Worm (Caenorhabditis elegans) whole organism, L2 larva: ENCODE data around the gene gpcp-2.

Experiments
- R02D3.7 ChIP-seq: fragments of 150-350 bp; optimal IDR thresholded peaks from 2 replicates; lab custom pipeline; 2014; ENCODE audit warnings: missing biosample characterization, missing genetic modification characterization
- ama-1 ChIP-seq: fragments of 150-350 bp; optimal IDR thresholded peaks from 2 replicates; lab custom pipeline; 2018; ENCODE audit warnings: inconsistent platforms
- ceh-16 ChIP-seq: fragments of 150-350 bp; optimal IDR thresholded peaks from 2 replicates; lab custom pipeline; 2014; ENCODE audit warnings: missing biosample characterization, missing genetic modification characterization
- nhr-6 ChIP-seq: fragments of 150-350 bp; optimal IDR thresholded peaks from 2 replicates; lab custom pipeline; 2014; ENCODE audit warnings: missing biosample characterization, missing genetic modification characterization

DNA sequence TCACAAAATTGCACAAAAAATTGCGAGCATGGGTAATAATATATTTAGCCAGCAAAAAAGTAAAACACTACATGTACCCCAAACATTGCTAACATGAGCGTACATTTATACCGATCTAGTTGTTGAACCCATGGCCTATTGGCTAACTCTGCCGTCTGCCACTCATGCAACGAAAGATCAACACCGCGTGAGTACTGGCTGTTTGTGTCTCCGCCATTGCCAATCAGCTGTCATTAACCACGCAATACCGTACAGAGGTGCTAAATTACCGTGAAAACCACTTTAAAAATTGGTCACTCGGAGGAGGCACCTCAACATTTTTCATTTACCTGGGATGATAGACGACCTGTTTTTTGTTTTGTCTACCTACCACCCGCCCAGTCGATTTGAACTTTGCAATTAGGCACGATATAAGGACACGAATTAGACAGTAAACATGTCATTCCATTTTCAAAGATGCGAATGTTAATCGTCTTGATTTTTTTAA, 2.2 kb upstream of the gpcp-2 start, which contains the start of gene K02C4.2:
- TF ChIP-seq ama-1 (lab: Kevin White, UChicago) = no peak
- peak; percentile 57 for TF ChIP-seq ceh-16
- TF ChIP-seq R02D3.7 (tag; lab: Kevin White, UChicago) = no peak
- no peak for TF ChIP-seq nhr-6 (tag; lab: Kevin White, UChicago)
